Worm (Caenorhabditis elegans): Measurements from ENCODE around the gene F59B1.6.

The F59B1.6 gene

ce11 chrV:3585011-3585410, 46.5 kb downstream of the F59B1.6 start (continued):
- no peak for TF ChIP-seq egl-43 (GFP tag; IDR thresholded peaks at IDR 0.05)
- no peak for TF ChIP-seq saeg-2 (GFP tag; IDR thresholded peaks at IDR 0.05)
- no peak for TF ChIP-seq unc-62 (GFP tag; optimal IDR thresholded peaks at IDR 0.05 in 1 of 2)
- no peak for TF ChIP-seq unc-62 (tag; optimal IDR thresholded peaks at IDR 0.05)
- no peak for TF ChIP-seq mep-1 (tag; optimal IDR thresholded peaks at IDR 0.05)
- TF ChIP-seq aha-1 (tag), result peak; percentile 30
- no peak for TF ChIP-seq F10B5.3 (tag; optimal IDR thresholded peaks at IDR 0.05)
- peak; percentile 51; the same call in 1 of the 2 replicates for TF ChIP-seq arid-1 (GFP tag; conservative IDR thresholded peaks at IDR 0.05)
- no peak for TF ChIP-seq lsy-2 (tag; optimal IDR thresholded peaks at IDR 0.05)
- TF ChIP-seq nhr-11 (tag; optimal IDR thresholded peaks at IDR 0.05), result no peak
- TF ChIP-seq hmg-1.1 (GFP tag; IDR thresholded peaks at IDR 0.05), result no peak
- no peak for TF ChIP-seq unc-39 (tag; optimal IDR thresholded peaks at IDR 0.05)
- no peak for TF ChIP-seq spr-3 (GFP tag; optimal IDR thresholded peaks at IDR 0.05)
- no peak for TF ChIP-seq lir-3 (tag; optimal IDR thresholded peaks at IDR 0.05)
- TF ChIP-seq F44E2.7 (GFP tag; IDR thresholded peaks at IDR 0.05), result no peak
- TF ChIP-seq snpc-4 (tag; optimal IDR thresholded peaks at IDR 0.05), result no peak
- TF ChIP-seq dve-1 (tag; optimal IDR thresholded peaks at IDR 0.05; ENCODE audit: insufficient read depth), result no peak
- TF ChIP-seq ceh-20 (GFP tag; IDR thresholded peaks at IDR 0.05), result no peak
- TF ChIP-seq Y75B8A.6 (GFP tag; IDR thresholded peaks at IDR 0.05), result no peak
- no peak for TF ChIP-seq ceh-44 (GFP tag; IDR thresholded peaks at IDR 0.05)
- 0 out of 2 replicates have a peak, but pooled peaks have one; percentile 14 for TF ChIP-seq ZK337.2 (GFP tag; IDR thresholded peaks at IDR 0.05)
- peak; percentile 54 for TF ChIP-seq unc-130 (GFP tag; optimal IDR thresholded peaks at IDR 0.05)
- TF ChIP-seq daf-16 (GFP tag; optimal IDR thresholded peaks at IDR 0.05), result no peak
- TF ChIP-seq daf-16 (tag; optimal IDR thresholded peaks at IDR 0.05), result peak; percentile 42
- TF ChIP-seq nhr-42 (GFP tag; IDR thresholded peaks at IDR 0.05), result no peak
- no peak for TF ChIP-seq nhr-28 (tag; optimal IDR thresholded peaks at IDR 0.05)
- no peak for TF ChIP-seq ceh-62 (tag; optimal IDR thresholded peaks at IDR 0.05)
- peak; percentile 74 for TF ChIP-seq snpc-1.2 (GFP tag; IDR thresholded peaks at IDR 0.05)
- no peak for TF ChIP-seq jun-1 (tag; optimal IDR thresholded peaks at IDR 0.05)
- peak; percentile 57 for TF ChIP-seq lin-38 (GFP tag; IDR thresholded peaks at IDR 0.05)
- no peak for TF ChIP-seq duxl-1 (tag; optimal IDR thresholded peaks at IDR 0.05; ENCODE audit: poor library complexity)
- TF ChIP-seq ztf-11 (tag; optimal IDR thresholded peaks at IDR 0.05), result no peak
- TF ChIP-seq T26A8.4 (GFP tag; IDR thresholded peaks at IDR 0.05), result no peak
- no peak for TF ChIP-seq T20F7.1 (GFP tag; optimal IDR thresholded peaks at IDR 0.05)
- no peak for TF ChIP-seq ztf-7 (tag; optimal IDR thresholded peaks at IDR 0.05)
- TF ChIP-seq nhr-6 (tag; optimal IDR thresholded peaks at IDR 0.05), result no peak
- TF ChIP-seq nhr-10 (tag; optimal IDR thresholded peaks at IDR 0.05), result no peak
- no peak for TF ChIP-seq zfp-3 (GFP tag; conservative IDR thresholded peaks at IDR 0.05)
- no peak for TF ChIP-seq dpl-1 (GFP tag; optimal IDR thresholded peaks at IDR 0.05)
- no peak for TF ChIP-seq mes-2 (tag; optimal IDR thresholded peaks at IDR 0.05; ENCODE audit: poor library complexity, severe bottlenecking)
- no peak for TF ChIP-seq nhr-111 (GFP tag; optimal IDR thresholded peaks at IDR 0.05)
- TF ChIP-seq php-3 (GFP tag; IDR thresholded peaks at IDR 0.05), result no peak
- no peak for TF ChIP-seq ceh-32 (tag; optimal IDR thresholded peaks at IDR 0.05; ENCODE audit: poor library complexity)
- no peak for TF ChIP-seq daf-12 (tag; optimal IDR thresholded peaks at IDR 0.05)
- no peak for TF ChIP-seq aly-2 (tag; optimal IDR thresholded peaks at IDR 0.05)
- TF ChIP-seq egl-27 (tag; optimal IDR thresholded peaks at IDR 0.05), result no peak
- no peak for TF ChIP-seq fos-1 (tag; optimal IDR thresholded peaks at IDR 0.05)
- TF ChIP-seq gei-8 (GFP tag; optimal IDR thresholded peaks at IDR 0.05), result no peak
- no peak for TF ChIP-seq sdz-12 (GFP tag; optimal IDR thresholded peaks at IDR 0.05)
- peak; percentile 88 for TF ChIP-seq F49E8.2 (tag; optimal IDR thresholded peaks at IDR 0.05; ENCODE audit: borderline replicate concordance)
- no peak for TF ChIP-seq cey-2 (tag; optimal IDR thresholded peaks at IDR 0.05; ENCODE audit: borderline replicate concordance, insufficient read depth)
- TF ChIP-seq ceh-28 (tag; optimal IDR thresholded peaks at IDR 0.05), result no peak
- TF ChIP-seq mdt-29 (GFP tag; IDR thresholded peaks at IDR 0.05), result no peak

Measured in whole organism, L4 larva.